Fruit fly (Drosophila melanogaster): ENCODE measurements around the gene CG4119.

The CG4119 gene

DNA sequence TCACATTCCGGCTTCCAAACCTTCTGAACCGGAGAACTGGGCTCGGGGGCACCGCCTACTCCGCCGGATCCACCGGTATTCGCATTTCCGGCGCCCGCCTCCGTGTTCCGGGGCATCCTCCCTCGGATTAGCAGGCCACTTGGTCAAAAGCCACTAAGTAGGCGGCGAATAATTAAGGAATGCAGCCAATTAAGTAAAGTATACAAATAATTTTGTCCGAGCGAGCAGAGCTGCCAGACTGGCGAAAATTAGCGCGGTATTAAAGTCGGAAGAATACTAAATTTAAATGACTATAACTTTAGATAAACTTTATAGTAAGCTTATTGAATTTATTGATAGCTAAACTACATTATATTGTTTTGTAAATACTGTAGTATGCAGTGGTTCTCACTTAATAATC is 47.3 kb upstream of the CG4119 start, which contains the start of gene RhoGAP5A (continued):
- TF ChIP-seq CG12744 (GFP tag; optimal IDR thresholded peaks at IDR 0.05) (no peak), gsb-n (tag; optimal IDR thresholded peaks at IDR 0.05) (no peak), row (GFP tag; IDR thresholded peaks at IDR 0.05) (peak; percentile 12; the same call in 1 of the 3 replicates), Dp (GFP tag; optimal IDR thresholded peaks at IDR 0.05) (peak; percentile 50), sd (tag; optimal IDR thresholded peaks at IDR 0.05) (peak; percentile 72)

DNA sequence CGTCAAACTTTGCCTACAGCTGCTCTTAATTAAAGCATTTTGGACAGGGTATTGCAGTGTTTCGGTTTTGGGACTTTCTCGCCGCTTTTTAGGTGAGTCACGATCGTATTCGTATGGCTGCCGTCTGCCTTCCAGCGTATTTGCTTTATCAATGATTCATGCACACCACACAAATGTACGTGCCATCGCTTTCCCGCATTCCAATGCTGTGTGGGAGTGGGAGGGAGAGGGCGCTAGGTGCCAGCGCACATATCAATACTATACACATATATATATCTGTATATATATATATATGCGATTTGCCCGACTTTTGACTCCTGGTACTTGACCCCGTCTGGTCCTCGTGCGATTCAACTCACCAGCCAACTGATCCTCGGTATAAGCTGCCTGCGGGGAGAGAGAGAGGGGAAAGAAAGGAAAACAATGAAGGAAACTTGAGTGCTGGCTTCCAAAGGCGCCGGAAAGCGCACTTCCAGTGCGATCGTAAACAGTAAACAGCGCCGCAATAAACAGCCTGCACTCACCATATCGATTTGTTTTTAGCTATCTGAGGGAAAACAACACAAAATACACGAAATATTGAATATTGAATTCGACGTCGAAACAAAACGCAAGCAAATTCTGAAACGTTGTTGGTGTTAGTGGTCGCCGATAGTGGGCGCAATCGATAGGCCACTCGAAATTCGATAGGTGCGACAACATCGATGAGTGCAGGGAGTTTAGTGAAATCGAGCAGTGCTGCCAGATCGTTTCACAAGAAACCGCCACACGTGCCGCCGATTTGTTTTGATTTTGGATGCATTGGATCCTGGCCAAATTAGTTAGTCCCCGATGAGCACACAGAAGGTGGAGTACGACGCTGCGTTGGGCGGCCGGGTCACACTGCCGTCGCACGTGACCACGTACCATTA is 43.7 kb upstream of the CG4119 start, which contains the start of the genes Mlc-c and Pop1:
TSS of gene Mlc-c (minus strand) at position 647 of the 911 bp plus-strand sequence.
TSS of gene Pop1 (plus strand) at position 756 of the 911 bp plus-strand sequence.
- TF ChIP-seq ken (GFP tag; IDR thresholded peaks at IDR 0.05): no peak
- no peak for TF ChIP-seq CG13624 (GFP tag; optimal IDR thresholded peaks at IDR 0.05)
- peak; percentile 25 for TF ChIP-seq Max (GFP tag; optimal IDR thresholded peaks at IDR 0.05)
- peak; percentile 56 for TF ChIP-seq MESR4 (GFP tag; optimal IDR thresholded peaks at IDR 0.05)
- peak; percentile 59 for TF ChIP-seq Sin3A (optimal IDR thresholded peaks at IDR 0.05)
- TF ChIP-seq CG1024 (GFP tag; IDR thresholded peaks at IDR 0.05): no peak
- TF ChIP-seq mld (GFP tag; IDR thresholded peaks at IDR 0.05; ENCODE audit: partially characterized antibody): peak; percentile 86; the same call in 2 of the 3 replicates
- TF ChIP-seq onecut (GFP tag; IDR thresholded peaks at IDR 0.05): 0 out of 2 replicates have a peak, but pooled peaks have one; percentile 8
- peak; percentile 20 for TF ChIP-seq CG15601 (tag; optimal IDR thresholded peaks at IDR 0.05)
- no peak for TF ChIP-seq Hr3 (GFP tag; optimal IDR thresholded peaks at IDR 0.05)
- no peak for TF ChIP-seq CG14014 (GFP tag; IDR thresholded peaks at IDR 0.05)
- TF ChIP-seq scrt (GFP tag; optimal IDR thresholded peaks at IDR 0.05): no peak
- peak; percentile 97 for TF ChIP-seq amos (GFP tag; IDR thresholded peaks at IDR 0.05; ENCODE audit: partially characterized antibody)
- TF ChIP-seq CG10321 (GFP tag; IDR thresholded peaks at IDR 0.05): peak; percentile 79
- peak in 1 of 2 experiments; percentile 61 for TF ChIP-seq Hr78 (GFP tag; optimal IDR thresholded peaks at IDR 0.05)
- TF ChIP-seq HmgZ (tag; optimal IDR thresholded peaks at IDR 0.05): peak; percentile 22
- TF ChIP-seq knrl (GFP tag; IDR thresholded peaks at IDR 0.05; ENCODE audit: partially characterized antibody): peak; percentile 87
- TF ChIP-seq CG3407 (GFP tag; optimal IDR thresholded peaks at IDR 0.05): no peak
- TF ChIP-seq CG18262 (tag; optimal IDR thresholded peaks at IDR 0.05): no peak
- TF ChIP-seq YL-1 (GFP tag; optimal IDR thresholded peaks at IDR 0.05): peak; percentile 73
- peak; percentile 68 for TF ChIP-seq Doc3 (GFP tag; IDR thresholded peaks at IDR 0.05; ENCODE audit: partially characterized antibody)
- peak; percentile 90 for TF ChIP-seq CG13287 (GFP tag; IDR thresholded peaks at IDR 0.05; ENCODE audit: partially characterized antibody)
- TF ChIP-seq zen (tag; optimal IDR thresholded peaks at IDR 0.05): no peak
- no peak for TF ChIP-seq Mes4 (GFP tag; optimal IDR thresholded peaks at IDR 0.05)
- TF ChIP-seq zen2 (GFP tag; IDR thresholded peaks at IDR 0.05; ENCODE audit: partially characterized antibody): peak; percentile 82
- TF ChIP-seq CG32532 (GFP tag; IDR thresholded peaks at IDR 0.05): no peak
- no peak for TF ChIP-seq Abd-B (GFP tag; optimal IDR thresholded peaks at IDR 0.05)
- peak; percentile 84 for TF ChIP-seq Dll (GFP tag; IDR thresholded peaks at IDR 0.05; ENCODE audit: partially characterized antibody)
- TF ChIP-seq CG2202 (tag; optimal IDR thresholded peaks at IDR 0.05): no peak
- peak; percentile 60 for TF ChIP-seq stwl (tag; optimal IDR thresholded peaks at IDR 0.05)
- TF ChIP-seq CG9797 (GFP tag; optimal IDR thresholded peaks at IDR 0.05): peak; percentile 43
- TF ChIP-seq CG17829 (tag; optimal IDR thresholded peaks at IDR 0.05): peak; percentile 19
- TF ChIP-seq CG16813 (GFP tag; IDR thresholded peaks at IDR 0.05; ENCODE audit: partially characterized antibody): peak; percentile 88
- TF ChIP-seq BEAF-32 (GFP tag; optimal IDR thresholded peaks at IDR 0.05): peak; percentile 92
- TF ChIP-seq CG10147 (GFP tag; optimal IDR thresholded peaks at IDR 0.05): peak; percentile 14
- TF ChIP-seq CG15479 (GFP tag; optimal IDR thresholded peaks at IDR 0.05): no peak
- TF ChIP-seq nerfin-2 (GFP tag; IDR thresholded peaks at IDR 0.05; ENCODE audit: partially characterized antibody): peak; percentile 87
- peak; percentile 93 for TF ChIP-seq Sry-δ (GFP tag; optimal IDR thresholded peaks at IDR 0.05)
- peak; percentile 87 for TF ChIP-seq CG34224 (GFP tag; IDR thresholded peaks at IDR 0.05; ENCODE audit: partially characterized antibody)
- 0 out of 2 replicates have a peak, but pooled peaks have one; percentile 6 for TF ChIP-seq vvl (GFP tag; IDR thresholded peaks at IDR 0.05)

Data from whole organism, embryonic.